Fruit fly (Drosophila melanogaster) whole organism, embryonic: ENCODE data around the gene tws.

Source experiments
- Asciz ChIP-seq: fragments of 200-800 bp; sonication (Bioruptor generic); optimal IDR thresholded peaks from 2 replicates; lab custom pipeline; 2017; ENCODE audit warnings: missing biosample characterization, mild to moderate bottlenecking, missing genetic modification characterization, missing genetic modification reagents
- CG1024 ChIP-seq: fragments of 200-800 bp; sonication (Bioruptor generic); IDR thresholded peaks from 2 replicates; pipeline ENCODE4 v1.3.6; 2022; ENCODE audit warnings: missing biosample characterization, missing genetic modification characterization
- CG10959 ChIP-seq: fragments of 200-800 bp; sonication (Bioruptor generic); IDR thresholded peaks from 2 replicates; pipeline ENCODE4 v1.3.6; 2022; ENCODE audit warnings: missing biosample characterization, missing genetic modification characterization
- CG11696 ChIP-seq: fragments of 200-800 bp; sonication (Bioruptor generic); IDR thresholded peaks from 2 replicates; pipeline ENCODE4 v1.3.6; 2022; ENCODE audit warnings: missing biosample characterization, missing genetic modification characterization
- CG1233 ChIP-seq: fragments of 200-800 bp; sonication (Bioruptor generic); optimal IDR thresholded peaks from 4 replicates; lab custom pipeline; 2018; ENCODE audit warnings: missing biosample characterization, mild to moderate bottlenecking, missing genetic modification characterization
- CG14014 ChIP-seq: fragments of 200-800 bp; sonication (Bioruptor generic); IDR thresholded peaks from 2 replicates; pipeline ENCODE4 v1.3.6; 2022; ENCODE audit warnings: missing biosample characterization, missing genetic modification characterization
- CG15479 ChIP-seq: fragments of 200-800 bp; sonication (Bioruptor generic); optimal IDR thresholded peaks from 3 replicates; lab custom pipeline; 2019; ENCODE audit warnings: missing biosample characterization, mild to moderate bottlenecking, missing genetic modification characterization, moderate library complexity
- CG17385 ChIP-seq: fragments of 200-800 bp; sonication (Bioruptor generic); optimal IDR thresholded peaks from 3 replicates; lab custom pipeline; 2018; ENCODE audit warnings: missing biosample characterization, mild to moderate bottlenecking, missing genetic modification characterization
- CG17568 ChIP-seq: fragments of 200-800 bp; sonication (Bioruptor generic); optimal IDR thresholded peaks from 2 replicates; lab custom pipeline; 2018; ENCODE audit warnings: missing biosample characterization, mild to moderate bottlenecking, missing genetic modification characterization, moderate library complexity
- CG1832 ChIP-seq: fragments of 200-800 bp; sonication (Bioruptor generic); optimal IDR thresholded peaks from 2 replicates; lab custom pipeline; 2017; ENCODE audit warnings: missing biosample characterization, mild to moderate bottlenecking, missing genetic modification characterization, inconsistent platforms
- CG18476 ChIP-seq: fragments of 200-800 bp; sonication (Bioruptor generic); optimal IDR thresholded peaks from 2 replicates; lab custom pipeline; 2016; ENCODE audit warnings: missing biosample characterization, mild to moderate bottlenecking, missing genetic modification characterization
- CG2120 ChIP-seq: fragments of 200-800 bp; sonication (Bioruptor generic); optimal IDR thresholded peaks from 3 replicates; lab custom pipeline; 2016; ENCODE audit warnings: missing biosample characterization, missing genetic modification characterization
- CG3163 ChIP-seq: fragments of 200-800 bp; sonication (Bioruptor generic); optimal IDR thresholded peaks from 3 replicates; lab custom pipeline; 2016; ENCODE audit warnings: missing biosample characterization, missing genetic modification characterization
- CG32772 ChIP-seq: fragments of 200-800 bp; sonication (Bioruptor generic); IDR thresholded peaks from 2 replicates; pipeline ENCODE4 v1.3.6; 2022; ENCODE audit warnings: missing biosample characterization, missing genetic modification characterization
- CG3838 ChIP-seq: fragments of 200-800 bp; sonication (Bioruptor generic); optimal IDR thresholded peaks from 3 replicates; lab custom pipeline; 2016; ENCODE audit warnings: missing biosample characterization, missing genetic modification characterization
- CG4854 ChIP-seq: fragments of 200-800 bp; sonication (Bioruptor generic); optimal IDR thresholded peaks from 2 replicates; lab custom pipeline; 2016; ENCODE audit warnings: missing biosample characterization, missing genetic modification characterization, inconsistent platforms
- CG5180 ChIP-seq: fragments of 200-800 bp; sonication (Bioruptor generic); optimal IDR thresholded peaks from 3 replicates; lab custom pipeline; 2017; ENCODE audit warnings: missing biosample characterization, missing genetic modification characterization, mild to moderate bottlenecking, moderate library complexity, missing genetic modification reagents
- CG6272 ChIP-seq: fragments of 200-800 bp; sonication (Bioruptor generic); IDR thresholded peaks from 2 replicates; pipeline ENCODE4 v1.3.6; 2022; ENCODE audit warnings: missing biosample characterization, missing genetic modification characterization
- CG7372 ChIP-seq: fragments of 200-800 bp; sonication (Bioruptor generic); IDR thresholded peaks from 2 replicates; pipeline ENCODE4 v1.3.6; 2022; ENCODE audit warnings: missing biosample characterization, missing genetic modification characterization
- CG9727 ChIP-seq: fragments of 200-800 bp; sonication (Bioruptor generic); optimal IDR thresholded peaks from 3 replicates; lab custom pipeline; 2017; ENCODE audit warnings: missing biosample characterization, mild to moderate bottlenecking, missing genetic modification characterization
- CG9797 ChIP-seq: fragments of 200-800 bp; sonication (Bioruptor generic); optimal IDR thresholded peaks from 3 replicates; lab custom pipeline; 2018; ENCODE audit warnings: missing biosample characterization, mild to moderate bottlenecking, missing genetic modification characterization
- Doc2 ChIP-seq: fragments of 200-800 bp; sonication (Bioruptor generic); IDR thresholded peaks from 2 replicates; pipeline ENCODE4 v1.3.6; 2022; ENCODE audit warnings: missing biosample characterization, missing genetic modification characterization
- Dref ChIP-seq: fragments of 200-800 bp; sonication (Bioruptor generic); IDR thresholded peaks from 2 replicates; pipeline ENCODE4 v1.3.6; 2022; ENCODE audit warnings: missing biosample characterization, missing genetic modification characterization
- Hand ChIP-seq: fragments of 200-800 bp; sonication (Bioruptor generic); optimal IDR thresholded peaks from 2 replicates; lab custom pipeline; 2017; ENCODE audit warnings: mild to moderate bottlenecking, missing biosample characterization, missing genetic modification reagents, missing genetic modification characterization
- Hey ChIP-seq: fragments of 200-800 bp; sonication (Bioruptor generic); optimal IDR thresholded peaks from 3 replicates; lab custom pipeline; 2018; ENCODE audit warnings: missing biosample characterization, mild to moderate bottlenecking, missing genetic modification characterization
- Hr78 ChIP-seq, 2 experiments: fragments of 200-800 bp in 1 of 2; fragments of >200 bp in 1 of 2; sonication (Bioruptor generic) in 1 of 2; optimal IDR thresholded peaks; 2 replicates each; lab custom pipeline; 2017 to 2019; ENCODE audit warnings: missing biosample characterization in 2 of 2, missing genetic modification characterization in 2 of 2, mild to moderate bottlenecking in 1 of 2, moderate library complexity in 1 of 2
- Mrtf ChIP-seq: fragments of 200-800 bp; sonication (Bioruptor generic); IDR thresholded peaks from 3 replicates; pipeline ENCODE4 v1.3.6; 2022; ENCODE audit warnings: missing biosample characterization, missing genetic modification characterization
- Myb ChIP-seq: fragments of 200-800 bp; sonication (Bioruptor generic); optimal IDR thresholded peaks from 2 replicates; lab custom pipeline; 2016; ENCODE audit warnings: missing biosample characterization, missing genetic modification characterization
- NK7.1 ChIP-seq: fragments of 200-800 bp; sonication (Bioruptor generic); optimal IDR thresholded peaks from 3 replicates; lab custom pipeline; 2016; ENCODE audit warnings: missing biosample characterization, missing genetic modification characterization
- Ssrp ChIP-seq: fragments of 200-800 bp; sonication (Bioruptor generic); optimal IDR thresholded peaks from 2 replicates; lab custom pipeline; 2018; ENCODE audit warnings: missing biosample characterization, mild to moderate bottlenecking, missing genetic modification characterization, moderate library complexity
- Usf ChIP-seq: fragments of 200-800 bp; sonication (Bioruptor generic); optimal IDR thresholded peaks from 2 replicates; lab custom pipeline; 2017; ENCODE audit warnings: missing genotype, missing biosample characterization, missing genetic modification characterization
- bsh ChIP-seq, 2 experiments: fragments of 200-800 bp; sonication (Bioruptor generic); optimal IDR thresholded peaks; 2 replicates each; lab custom pipeline; 2017 to 2018; ENCODE audit warnings: mild to moderate bottlenecking in 2 of 2, missing biosample characterization in 2 of 2, missing genetic modification characterization in 2 of 2, moderate library complexity in 1 of 2
- dati ChIP-seq: fragments of 200-800 bp; sonication (Bioruptor generic); IDR thresholded peaks from 2 replicates; pipeline ENCODE4 v1.3.6; 2022; ENCODE audit warnings: missing biosample characterization, missing genetic modification characterization
- dpn ChIP-seq, 2 experiments: fragments of 200-800 bp; sonication (Bioruptor generic); optimal IDR thresholded peaks; 3 replicates each; lab custom pipeline; 2016; ENCODE audit warnings: missing biosample characterization in 2 of 2, missing genetic modification characterization in 2 of 2
- ems ChIP-seq: fragments of 200-800 bp; sonication (Bioruptor generic); optimal IDR thresholded peaks from 3 replicates; lab custom pipeline; 2016; ENCODE audit warnings: missing biosample characterization, missing genetic modification characterization
- en ChIP-seq: fragments of 200-800 bp; sonication (Bioruptor generic); optimal IDR thresholded peaks from 2 replicates; lab custom pipeline; 2016; ENCODE audit warnings: missing biosample characterization, missing genetic modification characterization
- esg ChIP-seq: fragments of 200-800 bp; sonication (Bioruptor generic); conservative IDR thresholded peaks from 2 replicates; pipeline ENCODE4 v1.3.6; 2022; ENCODE audit warnings: missing biosample characterization, missing genetic modification characterization
- gcm2 ChIP-seq: fragments of 200-800 bp; sonication (Bioruptor generic); optimal IDR thresholded peaks from 2 replicates; lab custom pipeline; 2016; ENCODE audit warnings: missing biosample characterization, missing genetic modification characterization
- grau ChIP-seq: fragments of 200-800 bp; optimal IDR thresholded peaks from 3 replicates; lab custom pipeline; 2019; ENCODE audit warnings: missing biosample characterization, mild to moderate bottlenecking, missing genetic modification characterization, moderate library complexity
- h ChIP-seq: fragments of >200 bp; optimal IDR thresholded peaks from 2 replicates; lab custom pipeline; 2017
- her ChIP-seq: fragments of 200-800 bp; sonication (Bioruptor generic); optimal IDR thresholded peaks from 2 replicates; lab custom pipeline; 2016; ENCODE audit warnings: missing biosample characterization, missing genetic modification characterization
- inv ChIP-seq: fragments of 200-800 bp; sonication (Bioruptor generic); IDR thresholded peaks from 2 replicates; pipeline ENCODE4 v1.3.6; 2022; ENCODE audit warnings: missing biosample characterization, missing genetic modification characterization; ENCODE audit not compliant: partially characterized antibody
- jumu ChIP-seq: fragments of 200-800 bp; sonication (Bioruptor generic); optimal IDR thresholded peaks from 3 replicates; lab custom pipeline; 2016; ENCODE audit warnings: missing biosample characterization, missing genetic modification characterization
- knrl ChIP-seq: fragments of 200-800 bp; sonication (Bioruptor generic); IDR thresholded peaks from 3 replicates; pipeline ENCODE4 v1.3.6; 2022; ENCODE audit warnings: missing biosample characterization, missing genetic modification characterization; ENCODE audit not compliant: partially characterized antibody
- mam ChIP-seq: fragments of 200-800 bp; sonication (Bioruptor generic); optimal IDR thresholded peaks from 3 replicates; lab custom pipeline; 2016; ENCODE audit warnings: missing biosample characterization, missing genetic modification characterization
- org-1 ChIP-seq: fragments of 200-800 bp; sonication (Bioruptor generic); optimal IDR thresholded peaks from 2 replicates; lab custom pipeline; 2017; ENCODE audit warnings: missing biosample characterization, missing genetic modification characterization
- pros ChIP-seq: fragments of 200-800 bp; sonication (Bioruptor generic); optimal IDR thresholded peaks from 3 replicates; lab custom pipeline; 2019; ENCODE audit warnings: missing biosample characterization, mild to moderate bottlenecking, missing genetic modification characterization, moderate library complexity
- ranshi ChIP-seq: fragments of 200-800 bp; sonication (Bioruptor generic); IDR thresholded peaks from 2 replicates; pipeline ENCODE4 v1.3.6; 2022; ENCODE audit warnings: missing biosample characterization, missing genetic modification characterization
- sug ChIP-seq: fragments of 200-800 bp; optimal IDR thresholded peaks from 2 replicates; lab custom pipeline; 2019; ENCODE audit warnings: missing biosample characterization, mild to moderate bottlenecking, missing genetic modification characterization, moderate library complexity
- unc-4 ChIP-seq: fragments of 200-800 bp; sonication (Bioruptor generic); IDR thresholded peaks from 2 replicates; pipeline ENCODE4 v1.3.6; 2022; ENCODE audit warnings: missing biosample characterization, missing genetic modification characterization; ENCODE audit not compliant: partially characterized antibody
- wdn ChIP-seq: fragments of 200-800 bp; sonication (Bioruptor generic); IDR thresholded peaks from 2 replicates; pipeline ENCODE4 v1.3.6; 2022; ENCODE audit warnings: missing biosample characterization, missing genetic modification characterization
- wek ChIP-seq: fragments of 200-800 bp; sonication (Bioruptor generic); optimal IDR thresholded peaks from 3 replicates; lab custom pipeline; 2018; ENCODE audit warnings: missing biosample characterization, mild to moderate bottlenecking, missing genetic modification characterization, moderate library complexity

Gene tws

dm6 chr3R:10084914-10085313, 54.7 kb downstream of the tws start (continued):
- TF ChIP-seq CG2120 (GFP tag; lab: Kevin White, UChicago) = peak; percentile 91
- no peak for TF ChIP-seq CG7372 (GFP tag; lab: Robert Waterston, UW)
- no peak for TF ChIP-seq en (GFP tag; lab: Kevin White, UChicago)
- no peak for TF ChIP-seq Hey (tag; lab: Kevin White, UChicago)
- TF ChIP-seq inv = no peak
- no peak for TF ChIP-seq CG5180
- peak; percentile 67 for TF ChIP-seq CG14014
- no peak for TF ChIP-seq CG3838 (GFP tag; lab: Kevin White, UChicago)
- peak; percentile 67; the same call in 1 of the 2 replicates for TF ChIP-seq ranshi
- TF ChIP-seq CG32772 (GFP tag; lab: Robert Waterston, UW) = no peak
- no peak for TF ChIP-seq wek (GFP tag; lab: Kevin White, UChicago)
- TF ChIP-seq Doc2 (GFP tag; lab: Robert Waterston, UW) = no peak
- peak; percentile 54 for TF ChIP-seq Hand
- TF ChIP-seq org-1 (GFP tag; lab: Kevin White, UChicago) = peak; percentile 39
- no peak for TF ChIP-seq CG9797 (GFP tag; lab: Kevin White, UChicago)
- no peak for TF ChIP-seq knrl (GFP tag; lab: Robert Waterston, UW)
- no peak for TF ChIP-seq CG18476 (GFP tag; lab: Kevin White, UChicago)
- TF ChIP-seq gcm2 (GFP tag; lab: Kevin White, UChicago) = no peak
- TF ChIP-seq bsh (GFP tag; optimal IDR thresholded peaks at IDR 0.05; lab: Kevin White, UChicago) = no peak
- peak; percentile 66 for TF ChIP-seq grau (tag; lab: Kevin White, UChicago)
- TF ChIP-seq NK7.1 = no peak
- TF ChIP-seq Ssrp = no peak
- TF ChIP-seq dati = no peak
- no peak for TF ChIP-seq h
- TF ChIP-seq Mrtf (GFP tag; lab: Robert Waterston, UW) = 0 out of 3 replicates have a peak, but pooled peaks have one; percentile 40
- TF ChIP-seq CG11696 (GFP tag; lab: Robert Waterston, UW) = no peak
- no peak for TF ChIP-seq CG1233
- no peak for TF ChIP-seq CG15479
- TF ChIP-seq CG3163 = no peak
- TF ChIP-seq wdn (GFP tag; lab: Robert Waterston, UW) = peak; percentile 70
- TF ChIP-seq CG17385 (GFP tag; lab: Kevin White, UChicago) = no peak
- TF ChIP-seq CG1832 (GFP tag; lab: Kevin White, UChicago) = no peak
- TF ChIP-seq ems (GFP tag; lab: Kevin White, UChicago) = peak; percentile 42
- TF ChIP-seq CG4854 = no peak
- peak; percentile 50 for TF ChIP-seq Usf (GFP tag; lab: Kevin White, UChicago)
- TF ChIP-seq sug (tag; lab: Kevin White, UChicago) = no peak
- TF ChIP-seq CG1024 (GFP tag; lab: Robert Waterston, UW) = no peak
- no peak for TF ChIP-seq CG17568 (GFP tag; lab: Kevin White, UChicago)
- no peak for TF ChIP-seq CG10959 (GFP tag; lab: Robert Waterston, UW)
- no peak for TF ChIP-seq Asciz (GFP tag; lab: Kevin White, UChicago)
- peak; percentile 7 for TF ChIP-seq her (GFP tag; lab: Kevin White, UChicago)
- TF ChIP-seq dpn (GFP tag; optimal IDR thresholded peaks at IDR 0.05; lab: Kevin White, UChicago) = peak; percentile 31 to 53
- TF ChIP-seq unc-4 (GFP tag; lab: Robert Waterston, UW) = no peak
- TF ChIP-seq pros (GFP tag; lab: Kevin White, UChicago) = no peak
- TF ChIP-seq mam (GFP tag; lab: Kevin White, UChicago) = peak; percentile 70
- TF ChIP-seq esg (GFP tag; lab: Robert Waterston, UW) = peak; percentile 37; the same call in 1 of the 2 replicates
- no peak for TF ChIP-seq Dref (GFP tag; lab: Robert Waterston, UW)
- peak; percentile 36 for TF ChIP-seq CG9727
- TF ChIP-seq Myb (GFP tag; lab: Kevin White, UChicago) = peak; percentile 25
- TF ChIP-seq CG6272 = 0 out of 2 replicates have a peak, but pooled peaks have one; percentile 6
- TF ChIP-seq jumu (GFP tag; lab: Kevin White, UChicago) = no peak
- no peak for TF ChIP-seq Hr78 (GFP tag; optimal IDR thresholded peaks at IDR 0.05; lab: Kevin White, UChicago)
